Worm (Caenorhabditis elegans) whole organism, young adult: Measurements from ENCODE around the gene W04H10.2.
"Not testable (repeated sequence)": the region's sequence is repeated elsewhere in the genome, so short reads cannot be mapped to it uniquely, and the experiment has no call there.

Source experiments
- bed-2 ChIP-seq: fragments of 200-800 bp; sonication (Bioruptor generic); IDR thresholded peaks from 2 replicates; pipeline ENCODE4 v1.3.6; 2022; ENCODE audit warnings: missing genetic modification reagents, missing genetic modification characterization, missing compliant biosample characterization
- repo-1 ChIP-seq: sonication (generic microtip); optimal IDR thresholded peaks from 2 replicates; lab custom pipeline; 2017; ENCODE audit warnings: mild to moderate bottlenecking, missing genetic modification characterization, missing compliant biosample characterization

DNA sequence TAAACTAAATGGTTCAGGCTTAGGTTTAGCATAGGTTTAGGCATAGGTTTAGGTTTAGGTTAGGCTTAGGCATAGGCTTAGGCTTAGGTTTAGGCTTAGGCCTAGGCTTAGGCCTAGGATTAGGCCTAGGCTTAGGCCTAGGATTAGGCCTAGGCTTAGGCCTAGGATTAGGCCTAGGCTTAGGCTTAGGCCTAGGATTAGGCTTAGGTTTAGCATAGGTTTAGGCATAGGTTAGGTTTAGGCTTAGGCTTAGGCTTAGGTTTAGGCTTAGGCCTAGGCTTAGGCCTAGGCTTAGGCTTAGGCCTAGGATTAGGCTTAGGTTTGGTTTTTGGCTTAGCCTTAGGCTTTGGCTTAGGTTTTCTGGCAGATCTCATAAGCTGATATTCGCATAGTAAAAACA is 31.8 kb upstream of the W04H10.2 start:
- not testable (repeated sequence) for TF ChIP-seq repo-1 (tag; lab: Kevin White, UChicago); bed-2 (GFP tag; lab: Robert Waterston, UW)
